Fruit fly (Drosophila melanogaster) whole organism, wandering third instar larva: ENCODE data around the gene Dnaaf6.

Experiments
- CG32264 ChIP-seq: fragments of 200-800 bp; sonication (Bioruptor generic); optimal IDR thresholded peaks from 2 replicates; lab custom pipeline; 2016; ENCODE audit warnings: missing biosample characterization, missing genetic modification characterization
- CG9705 ChIP-seq: fragments of 200-800 bp; sonication (Bioruptor generic); optimal IDR thresholded peaks from 2 replicates; lab custom pipeline; 2018; ENCODE audit warnings: missing biosample characterization, mild to moderate bottlenecking, missing genetic modification characterization
- CrebA ChIP-seq: fragments of 200-800 bp; sonication (Bioruptor generic); optimal IDR thresholded peaks from 2 replicates; lab custom pipeline; 2016; ENCODE audit warnings: missing biosample characterization, mild to moderate bottlenecking, missing genetic modification characterization, borderline replicate concordance
- Dif ChIP-seq: fragments of 200-275, 200-300 bp; sonication (Bioruptor generic); optimal IDR thresholded peaks from 2 replicates; lab custom pipeline; 2018; ENCODE audit warnings: missing biosample characterization, missing genetic modification characterization; ENCODE audit not compliant: partially characterized antibody
- GATAd ChIP-seq: sonication (Bioruptor generic); optimal IDR thresholded peaks from 2 replicates; lab custom pipeline; 2016; ENCODE audit warnings: missing biosample characterization, missing genetic modification characterization
- HLH106 ChIP-seq: fragments of 200-800 bp; optimal IDR thresholded peaks from 3 replicates; lab custom pipeline; 2019; ENCODE audit warnings: missing biosample characterization, mild to moderate bottlenecking, missing genetic modification characterization, moderate library complexity
- Hnf4 ChIP-seq: fragments of 200-800 bp; sonication (Bioruptor generic); optimal IDR thresholded peaks from 2 replicates; lab custom pipeline; 2016; ENCODE audit warnings: missing biosample characterization, mild to moderate bottlenecking, missing genetic modification characterization
- Hr78 ChIP-seq: fragments of >200 bp; optimal IDR thresholded peaks from 2 replicates; lab custom pipeline; 2017; ENCODE audit warnings: missing biosample characterization, missing genetic modification characterization
- Mio ChIP-seq: sonication (Bioruptor generic); optimal IDR thresholded peaks from 2 replicates; lab custom pipeline; 2016; ENCODE audit warnings: missing biosample characterization, missing genetic modification characterization
- Myc ChIP-seq: fragments of >200 bp; optimal IDR thresholded peaks from 2 replicates; lab custom pipeline; 2017
- OdsH ChIP-seq: fragments of 200-800 bp; sonication (Bioruptor generic); optimal IDR thresholded peaks from 2 replicates; lab custom pipeline; 2016; ENCODE audit warnings: missing biosample characterization, mild to moderate bottlenecking, missing genetic modification characterization
- Rel ChIP-seq, 2 experiments: fragments of 200-800 bp; sonication (Bioruptor generic) in 1 of 2; optimal IDR thresholded peaks; 2 replicates in 1 of 2; 3 replicates in 1 of 2; lab custom pipeline; 2016 to 2019; ENCODE audit warnings: mild to moderate bottlenecking in 2 of 2, missing biosample characterization in 2 of 2, missing genetic modification characterization in 2 of 2, moderate library complexity in 1 of 2
- Sp1 ChIP-seq: fragments of 200-800 bp; sonication (Bioruptor generic); optimal IDR thresholded peaks from 3 replicates; lab custom pipeline; 2019; ENCODE audit warnings: missing biosample characterization, mild to moderate bottlenecking, missing genetic modification characterization, moderate library complexity
- Vsx2 ChIP-seq: fragments of 200-300, 225-300 bp; sonication (Bioruptor generic); optimal IDR thresholded peaks from 2 replicates; lab custom pipeline; 2018; ENCODE audit warnings: missing biosample characterization, missing genetic modification characterization; ENCODE audit not compliant: partially characterized antibody
- br ChIP-seq: fragments of 200-800 bp; sonication (Bioruptor generic); optimal IDR thresholded peaks from 2 replicates; lab custom pipeline; 2016; ENCODE audit warnings: missing biosample characterization, missing genetic modification characterization
- brk ChIP-seq: fragments of 200-800 bp; sonication (Bioruptor generic); optimal IDR thresholded peaks from 2 replicates; lab custom pipeline; 2016; ENCODE audit warnings: missing biosample characterization, mild to moderate bottlenecking, missing genetic modification characterization
- dl ChIP-seq, 2 experiments: fragments of 175-275, 200-275 bp in 1 of 2; fragments of 200-275 bp in 1 of 2; sonication (Bioruptor generic); optimal IDR thresholded peaks; lab custom pipeline; 2018; ENCODE audit warnings: mild to moderate bottlenecking in 2 of 2, missing biosample characterization in 2 of 2, missing genetic modification characterization in 2 of 2, moderate library complexity in 2 of 2; ENCODE audit not compliant: partially characterized antibody in 2 of 2, insufficient read depth in 1 of 2
- dmrt93B ChIP-seq: fragments of 200-800 bp; sonication (Bioruptor generic); optimal IDR thresholded peaks from 2 replicates; lab custom pipeline; 2018; ENCODE audit warnings: missing biosample characterization, mild to moderate bottlenecking, missing genetic modification characterization
- dsf ChIP-seq: sonication (Bioruptor generic); optimal IDR thresholded peaks from 2 replicates; lab custom pipeline; 2016; ENCODE audit warnings: missing biosample characterization, missing genetic modification characterization, borderline replicate concordance
- ey ChIP-seq: fragments of 200-800 bp; sonication (Bioruptor generic); optimal IDR thresholded peaks from 2 replicates; lab custom pipeline; 2016; ENCODE audit warnings: missing biosample characterization, missing genetic modification characterization
- foxo ChIP-seq, 2 experiments: fragments of 200-800 bp; sonication (Bioruptor generic); optimal IDR thresholded peaks; 2 replicates in 1 of 2; 3 replicates in 1 of 2; lab custom pipeline; 2016 to 2017; ENCODE audit warnings: missing biosample characterization in 2 of 2, missing genetic modification characterization in 2 of 2
- fru ChIP-seq: fragments of 200-800 bp; sonication (Bioruptor generic); optimal IDR thresholded peaks from 3 replicates; lab custom pipeline; 2016; ENCODE audit warnings: missing biosample characterization, mild to moderate bottlenecking, missing genetic modification characterization
- h ChIP-seq: fragments of 200-800 bp; sonication (Bioruptor generic); optimal IDR thresholded peaks from 3 replicates; lab custom pipeline; 2016; ENCODE audit warnings: missing biosample characterization, mild to moderate bottlenecking, missing genetic modification characterization
- jim ChIP-seq: fragments of 175-275, 200-325 bp; sonication (Bioruptor generic); optimal IDR thresholded peaks from 2 replicates; lab custom pipeline; 2016; ENCODE audit warnings: missing biosample characterization, mild to moderate bottlenecking, missing genetic modification characterization
- lola ChIP-seq: fragments of >200 bp; optimal IDR thresholded peaks from 2 replicates; lab custom pipeline; 2017; ENCODE audit warnings: missing biosample characterization, missing genetic modification characterization
- pan ChIP-seq: fragments of >200 bp; optimal IDR thresholded peaks from 2 replicates; lab custom pipeline; 2017
- psq ChIP-seq: fragments of 200-800 bp; sonication (Bioruptor generic); optimal IDR thresholded peaks from 3 replicates; lab custom pipeline; 2017; ENCODE audit warnings: missing biosample characterization, mild to moderate bottlenecking, missing genetic modification characterization, moderate library complexity
- rgr ChIP-seq: fragments of 200-800 bp; sonication (Bioruptor generic); optimal IDR thresholded peaks from 3 replicates; lab custom pipeline; 2016; ENCODE audit warnings: missing biosample characterization, mild to moderate bottlenecking, missing genetic modification characterization
- sage ChIP-seq: fragments of 200-800 bp; sonication (Bioruptor generic); optimal IDR thresholded peaks from 2 replicates; lab custom pipeline; 2016; ENCODE audit warnings: missing biosample characterization, mild to moderate bottlenecking, missing genetic modification characterization
- sv ChIP-seq: fragments of 200-800 bp; sonication (Bioruptor generic); optimal IDR thresholded peaks from 3 replicates; lab custom pipeline; 2016; ENCODE audit warnings: missing biosample characterization, missing genetic modification characterization
- tai ChIP-seq: sonication (Bioruptor generic); optimal IDR thresholded peaks from 2 replicates; lab custom pipeline; 2016; ENCODE audit warnings: missing biosample characterization, missing genetic modification characterization
- usp ChIP-seq: fragments of >200 bp; optimal IDR thresholded peaks from 2 replicates; lab custom pipeline; 2017; ENCODE audit warnings: missing biosample characterization, missing genetic modification characterization
- woc ChIP-seq: sonication (Bioruptor generic); optimal IDR thresholded peaks from 2 replicates; lab custom pipeline; 2016; ENCODE audit warnings: missing biosample characterization, mild to moderate bottlenecking, missing genetic modification characterization

Dnaaf6 gene

dm6 chr3L:14645120-14645519, 39.4 kb upstream of the Dnaaf6 start:
- no peak for TF ChIP-seq Vsx2 (GFP tag; lab: Kevin White, UChicago)
- TF ChIP-seq CG32264 (GFP tag; lab: Kevin White, UChicago), result no peak
- no peak for TF ChIP-seq fru (GFP tag; lab: Kevin White, UChicago)
- TF ChIP-seq sv, result no peak
- no peak for TF ChIP-seq psq (GFP tag; lab: Kevin White, UChicago)
- no peak for TF ChIP-seq brk
- TF ChIP-seq dsf (GFP tag; lab: Kevin White, UChicago), result no peak
- TF ChIP-seq CG9705 (GFP tag; lab: Kevin White, UChicago), result no peak
- TF ChIP-seq GATAd (GFP tag; lab: Kevin White, UChicago), result no peak
- no peak for TF ChIP-seq rgr (GFP tag; lab: Kevin White, UChicago)
- no peak for TF ChIP-seq OdsH
- no peak for TF ChIP-seq Mio

DNA sequence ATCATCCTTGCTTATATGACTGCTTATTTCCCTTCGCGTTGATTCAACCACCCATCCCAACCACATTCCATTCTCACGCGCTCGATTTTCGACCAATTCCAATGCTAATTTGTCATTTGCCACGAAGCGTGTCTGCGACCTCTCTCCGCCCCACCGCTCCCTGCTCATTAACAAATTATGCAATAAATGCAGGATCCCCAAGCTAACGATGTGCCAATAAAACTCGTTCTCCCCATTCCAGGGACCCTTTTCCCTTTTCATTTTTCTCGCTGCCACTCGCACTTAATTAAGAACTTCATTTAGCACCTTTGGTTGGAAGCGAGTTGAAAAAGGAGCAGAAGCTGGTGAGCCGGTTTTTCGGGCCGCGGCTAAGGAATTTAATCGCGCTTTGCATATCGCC, 38.6 kb upstream of the Dnaaf6 start:
- TF ChIP-seq OdsH (no peak), dl (GFP tag; optimal IDR thresholded peaks at IDR 0.05; lab: Kevin White, UChicago; ENCODE audit: insufficient read depth in 1 of 2, partially characterized antibody in 2 of 2) (no peak), Dif (GFP tag; lab: Kevin White, UChicago) (no peak), HLH106 (tag; lab: Kevin White, UChicago) (no peak), CG9705 (GFP tag; lab: Kevin White, UChicago) (no peak), rgr (GFP tag; lab: Kevin White, UChicago) (no peak), CrebA (GFP tag; lab: Kevin White, UChicago) (no peak), tai (no peak), brk (no peak), jim (no peak), CG32264 (GFP tag; lab: Kevin White, UChicago) (no peak)

- TF ChIP-seq foxo (GFP tag; optimal IDR thresholded peaks at IDR 0.05; lab: Kevin White, UChicago), result peak in 1 of 2 experiments; percentile 81
- TF ChIP-seq usp, result no peak
- no peak for TF ChIP-seq Hr78
- peak; percentile 43 for TF ChIP-seq dmrt93B (GFP tag; lab: Kevin White, UChicago)
- no peak for TF ChIP-seq GATAd (GFP tag; lab: Kevin White, UChicago)
- TF ChIP-seq ey (GFP tag; lab: Kevin White, UChicago), result peak; percentile 60
- TF ChIP-seq sage, result peak; percentile 17
- TF ChIP-seq HLH106 (tag; lab: Kevin White, UChicago), result peak; percentile 89
- TF ChIP-seq Rel (GFP tag; optimal IDR thresholded peaks at IDR 0.05; lab: Kevin White, UChicago), result peak; percentile 61
- peak; percentile 20 for TF ChIP-seq Rel (tag; optimal IDR thresholded peaks at IDR 0.05; lab: Kevin White, UChicago)
- TF ChIP-seq brk, result peak; percentile 72
- TF ChIP-seq CG9705 (GFP tag; lab: Kevin White, UChicago), result peak; percentile 11
- TF ChIP-seq lola (GFP tag; lab: Kevin White, UChicago), result no peak
- TF ChIP-seq Mio, result no peak
- peak; percentile 28 for TF ChIP-seq woc
- peak; percentile 72 for TF ChIP-seq psq (GFP tag; lab: Kevin White, UChicago)
- peak; percentile 88 for TF ChIP-seq h (GFP tag; lab: Kevin White, UChicago)
- TF ChIP-seq OdsH, result peak; percentile 75
- peak; percentile 63 for TF ChIP-seq br (GFP tag; lab: Kevin White, UChicago)
- TF ChIP-seq rgr (GFP tag; lab: Kevin White, UChicago), result peak; percentile 76
- TF ChIP-seq tai, result no peak
- TF ChIP-seq Sp1 (GFP tag; lab: Kevin White, UChicago), result peak; percentile 82
- TF ChIP-seq Hnf4 (GFP tag; lab: Kevin White, UChicago), result peak; percentile 64
- TF ChIP-seq CrebA (GFP tag; lab: Kevin White, UChicago), result no peak
- no peak for TF ChIP-seq Myc (lab: Kevin White, UChicago)
- peak; percentile 70 for TF ChIP-seq fru (GFP tag; lab: Kevin White, UChicago)
These were observed 37.2 kb upstream of the Dnaaf6 start for dm6 chr3L:14647210-14647869.

DNA sequence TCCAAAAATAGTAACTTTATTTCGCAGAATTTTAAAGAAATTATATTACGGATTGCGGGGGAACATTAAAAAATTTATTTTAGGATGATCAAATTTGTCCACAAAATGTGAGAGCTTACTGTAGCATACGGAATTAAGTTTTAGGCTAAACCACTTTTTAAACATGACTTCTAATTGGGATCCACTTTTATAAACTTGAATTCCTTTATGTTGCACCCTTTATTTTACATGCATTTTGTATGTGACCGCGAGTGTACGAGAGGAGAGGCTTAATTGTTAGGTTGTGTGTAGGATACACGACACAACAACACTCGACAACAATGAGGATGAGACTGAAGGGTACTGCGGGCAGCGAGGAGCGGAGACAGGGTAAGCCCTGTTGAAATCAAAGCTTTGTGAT, 35.6 kb upstream of the Dnaaf6 start:
- peak in 1 of 2 experiments; percentile 8 for TF ChIP-seq foxo (GFP tag; optimal IDR thresholded peaks at IDR 0.05; lab: Kevin White, UChicago)
- no peak for TF ChIP-seq brk
- TF ChIP-seq Rel (GFP tag; optimal IDR thresholded peaks at IDR 0.05; lab: Kevin White, UChicago), result no peak
- TF ChIP-seq Rel (tag; optimal IDR thresholded peaks at IDR 0.05; lab: Kevin White, UChicago), result no peak
- TF ChIP-seq Vsx2 (GFP tag; lab: Kevin White, UChicago), result peak; percentile 29
- TF ChIP-seq tai, result no peak
- TF ChIP-seq pan (lab: Kevin White, UChicago), result no peak
- no peak for TF ChIP-seq Sp1 (GFP tag; lab: Kevin White, UChicago)
